Worm (Caenorhabditis elegans) whole organism, L2 larva: ENCODE data around the gene F09E5.16.

Experiments
- elt-1 ChIP-seq: fragments of 150-350 bp; optimal IDR thresholded peaks from 2 replicates; lab custom pipeline; 2014; ENCODE audit warnings: missing biosample characterization, missing genetic modification characterization
- fos-1 ChIP-seq: fragments of 150-350 bp; optimal IDR thresholded peaks from 2 replicates; lab custom pipeline; 2014; ENCODE audit warnings: missing biosample characterization, missing genetic modification characterization
- ztf-1 ChIP-seq: fragments of 200-800 bp; sonication (Bioruptor generic); conservative IDR thresholded peaks from 2 replicates; pipeline ENCODE4 v1.3.6; 2022; ENCODE audit warnings: missing genetic modification characterization, missing compliant biosample characterization

ce11 chrII:5335370-5336034 lies 30.0 kb downstream of the F09E5.16 start:
- TF ChIP-seq ztf-1 (no peak), fos-1 (tag; lab: Kevin White, UChicago) (peak; percentile 41), elt-1 (tag; lab: Kevin White, UChicago) (no peak)
